Worm (Caenorhabditis elegans): ENCODE results near the gene eco-1.

The eco-1 gene

DNA sequence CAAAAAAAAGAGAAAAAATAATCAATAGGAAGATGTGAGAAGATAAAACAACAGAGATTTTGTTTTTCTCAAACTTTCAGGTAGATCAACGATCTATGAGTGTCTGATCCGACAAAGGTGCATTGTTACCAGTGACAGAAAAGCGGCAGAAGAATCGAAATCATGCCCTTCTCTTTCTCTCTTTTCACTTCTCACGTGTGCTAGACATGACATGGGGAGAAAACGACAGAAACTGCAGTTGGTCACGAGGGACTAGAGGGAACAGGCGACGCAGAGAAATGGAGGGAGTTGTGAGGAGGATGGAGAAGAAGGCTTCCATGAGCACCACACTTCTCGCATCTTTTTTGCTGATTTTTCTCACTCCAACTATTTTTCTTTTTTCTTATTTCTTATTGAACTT, 23.7 kb downstream of the eco-1 start, which contains the start of gene F56C9.10:
F56C9.10 (minus strand) TSS at position 97 of the 400 bp plus-strand sequence.
- no peak for TF ChIP-seq tab-1 (GFP tag; IDR thresholded peaks at IDR 0.05)
- TF ChIP-seq med-1 (GFP tag; optimal IDR thresholded peaks at IDR 0.05; ENCODE audit: insufficient read depth), result no peak
- no peak for TF ChIP-seq T22C8.4 (GFP tag; IDR thresholded peaks at IDR 0.05)
- no peak for TF ChIP-seq ztf-29 (GFP tag; IDR thresholded peaks at IDR 0.05)
- no peak for TF ChIP-seq cog-1 (tag; optimal IDR thresholded peaks at IDR 0.05)
- TF ChIP-seq ref-1 (GFP tag; conservative IDR thresholded peaks at IDR 0.05), result no peak
- TF ChIP-seq ztf-23 (GFP tag; IDR thresholded peaks at IDR 0.05), result peak; percentile 65; the same call in 1 of the 2 replicates
- TF ChIP-seq flt-1 (GFP tag; IDR thresholded peaks at IDR 0.05), result no peak

DNA sequence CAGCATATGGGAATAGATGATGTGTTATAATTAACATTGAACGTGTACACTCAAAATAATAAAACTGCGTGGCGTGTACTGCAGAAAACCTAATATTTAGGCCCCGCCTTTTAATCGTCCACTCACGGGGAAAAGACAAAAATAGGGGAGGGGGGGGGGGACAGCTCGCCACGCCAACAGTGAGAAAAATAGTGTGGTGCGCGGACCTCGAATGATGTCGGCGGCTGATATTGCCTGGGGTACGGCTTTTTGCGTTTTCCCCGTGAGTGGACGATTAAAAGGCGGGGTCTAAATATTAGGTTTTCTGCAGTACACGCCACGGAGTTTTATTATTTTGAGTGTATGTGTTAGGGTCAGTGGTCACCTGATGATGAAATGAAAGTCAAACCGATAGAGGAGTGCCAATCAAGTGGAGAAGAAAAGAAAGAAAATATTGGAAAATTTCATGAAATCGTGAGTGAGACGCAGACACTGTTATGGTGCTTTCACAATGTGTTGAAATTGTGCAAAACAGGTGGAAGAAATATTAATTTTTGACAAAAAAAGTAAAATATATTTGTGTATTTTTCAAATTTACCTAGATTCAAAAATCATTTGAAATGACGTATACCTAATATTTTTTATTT, 24.9 kb downstream of the eco-1 start:
- 0 out of 2 replicates have a peak, but pooled peaks have one; percentile 42 for TF ChIP-seq flt-1 (GFP tag; IDR thresholded peaks at IDR 0.05)

DNA sequence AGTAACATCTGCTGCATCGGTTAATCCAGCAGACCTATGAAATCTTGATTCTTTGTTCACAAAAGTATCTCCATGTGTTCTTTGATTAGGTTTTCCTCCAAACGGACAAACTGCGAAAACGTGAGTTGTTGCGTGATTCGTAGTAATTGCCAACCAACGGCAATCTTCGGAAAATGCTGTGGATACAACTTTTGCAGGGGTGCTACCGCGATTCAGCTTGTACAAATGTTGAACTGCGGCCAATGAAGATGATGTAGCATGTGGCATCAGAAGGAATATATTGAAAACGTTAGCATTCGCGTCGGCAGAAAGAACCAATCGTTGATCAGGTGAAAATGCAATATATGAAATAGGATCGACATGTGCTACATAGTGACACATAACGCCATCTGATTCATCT, 27.2 kb downstream of the eco-1 start:
- TF ChIP-seq ref-1 (GFP tag; conservative IDR thresholded peaks at IDR 0.05) (no peak), ztf-29 (GFP tag; IDR thresholded peaks at IDR 0.05) (no peak), tab-1 (GFP tag; IDR thresholded peaks at IDR 0.05) (no peak), T22C8.4 (GFP tag; IDR thresholded peaks at IDR 0.05) (no peak), klf-2 (GFP tag; conservative IDR thresholded peaks at IDR 0.05) (no peak), med-1 (GFP tag; optimal IDR thresholded peaks at IDR 0.05; ENCODE audit: insufficient read depth) (no peak), flt-1 (GFP tag; IDR thresholded peaks at IDR 0.05) (no peak), ztf-23 (GFP tag; IDR thresholded peaks at IDR 0.05) (no peak), cog-1 (tag; optimal IDR thresholded peaks at IDR 0.05) (no peak)

ce11 chrIII:7329155-7329732, 29.7 kb downstream of the eco-1 start, which contains the start of gene lab-2:
TSS of gene lab-2 (minus strand) at chrIII:7329607.
- no peak for TF ChIP-seq med-1 (GFP tag; optimal IDR thresholded peaks at IDR 0.05; ENCODE audit: insufficient read depth)
- TF ChIP-seq T22C8.4 (GFP tag; IDR thresholded peaks at IDR 0.05), result no peak
- TF ChIP-seq ztf-23 (GFP tag; IDR thresholded peaks at IDR 0.05), result no peak
- TF ChIP-seq cog-1 (tag; optimal IDR thresholded peaks at IDR 0.05), result no peak
- no peak for TF ChIP-seq klf-2 (GFP tag; conservative IDR thresholded peaks at IDR 0.05)

- TF ChIP-seq ztf-23 (GFP tag; IDR thresholded peaks at IDR 0.05) (no peak), flt-1 (GFP tag; IDR thresholded peaks at IDR 0.05) (no peak), klf-2 (GFP tag; conservative IDR thresholded peaks at IDR 0.05) (no peak), med-1 (GFP tag; optimal IDR thresholded peaks at IDR 0.05; ENCODE audit: insufficient read depth) (no peak), ztf-29 (GFP tag; IDR thresholded peaks at IDR 0.05) (no peak), tab-1 (GFP tag; IDR thresholded peaks at IDR 0.05) (no peak), cog-1 (tag; optimal IDR thresholded peaks at IDR 0.05) (no peak)
Observed at ce11 chrIII:7323331-7323730, 35.6 kb downstream of the eco-1 start.

DNA sequence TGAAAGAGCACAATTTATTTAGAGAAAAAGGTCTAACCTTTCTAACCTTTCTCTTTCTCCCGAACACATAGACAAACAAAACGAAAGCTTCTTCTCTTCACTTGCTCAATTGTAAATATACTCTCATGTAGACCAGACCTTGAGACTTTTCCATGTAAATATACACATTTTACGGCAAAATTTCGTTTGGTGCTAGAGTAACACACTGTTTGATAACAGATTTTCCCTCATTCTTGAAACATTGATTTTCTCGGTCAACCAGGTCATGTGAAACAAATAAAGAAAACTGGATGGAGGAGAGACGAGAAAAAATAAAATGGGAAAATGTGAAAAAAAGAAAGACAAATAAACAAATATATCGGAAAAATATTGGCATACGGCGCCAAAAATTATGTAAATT, 36.9 kb downstream of the eco-1 start:
- TF ChIP-seq cog-1 (tag; optimal IDR thresholded peaks at IDR 0.05), result no peak
- TF ChIP-seq T22C8.4 (GFP tag; IDR thresholded peaks at IDR 0.05), result no peak
- TF ChIP-seq ref-1 (GFP tag; conservative IDR thresholded peaks at IDR 0.05), result no peak
- no peak for TF ChIP-seq flt-1 (GFP tag; IDR thresholded peaks at IDR 0.05)
- no peak for TF ChIP-seq ztf-23 (GFP tag; IDR thresholded peaks at IDR 0.05)
- TF ChIP-seq tab-1 (GFP tag; IDR thresholded peaks at IDR 0.05), result no peak
- no peak for TF ChIP-seq ztf-29 (GFP tag; IDR thresholded peaks at IDR 0.05)
- no peak for TF ChIP-seq med-1 (GFP tag; optimal IDR thresholded peaks at IDR 0.05; ENCODE audit: insufficient read depth)

- TF ChIP-seq ref-1 (GFP tag; conservative IDR thresholded peaks at IDR 0.05) (no peak), flt-1 (GFP tag; IDR thresholded peaks at IDR 0.05) (no peak), klf-2 (GFP tag; conservative IDR thresholded peaks at IDR 0.05) (no peak)
Observed at ce11 chrIII:7319390-7319789, 39.5 kb downstream of the eco-1 start, which contains the start of gene F56C9.8. TSS of gene F56C9.8 (minus strand) at chrIII:7319509.

- TF ChIP-seq ztf-29 (GFP tag; IDR thresholded peaks at IDR 0.05) (no peak), cog-1 (tag; optimal IDR thresholded peaks at IDR 0.05) (peak; percentile 7)
Observed at ce11 chrIII:7317354-7317753, 41.5 kb downstream of the eco-1 start.

DNA sequence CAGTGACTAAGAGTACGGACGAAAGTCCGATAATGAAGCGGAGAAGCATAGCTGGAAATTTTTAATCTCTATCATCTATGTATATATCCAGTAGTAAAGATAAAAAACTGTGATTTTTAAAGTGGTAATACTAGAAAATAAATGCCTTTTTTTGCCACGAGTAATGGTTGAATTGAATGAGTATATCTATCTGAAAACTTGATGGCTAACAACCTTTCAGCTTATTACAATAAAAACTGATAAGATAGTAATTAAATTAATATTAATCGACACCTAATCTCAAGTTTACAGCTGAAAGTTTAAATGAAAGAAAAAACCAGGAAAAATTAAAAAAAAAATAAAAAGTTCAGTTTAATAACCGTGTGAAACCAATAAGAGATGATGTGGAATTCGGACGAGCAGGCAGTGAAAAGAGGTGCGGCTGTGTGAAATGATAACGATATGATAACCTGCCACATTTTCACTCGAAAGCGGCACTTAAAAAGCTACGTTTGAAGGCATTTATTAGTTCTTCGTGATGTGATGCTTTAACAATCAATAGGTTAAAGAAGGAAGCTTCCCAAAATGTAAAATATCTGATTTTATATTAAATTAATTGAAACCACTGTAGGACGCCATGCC, 43.9 kb downstream of the eco-1 start, which contains the start of gene nspg-6:
nspg-6 (minus strand) TSS at position 51 of the 621 bp plus-strand sequence.
- TF ChIP-seq klf-2 (GFP tag; conservative IDR thresholded peaks at IDR 0.05) (no peak), med-1 (GFP tag; optimal IDR thresholded peaks at IDR 0.05; ENCODE audit: insufficient read depth) (no peak), ztf-29 (GFP tag; IDR thresholded peaks at IDR 0.05) (no peak), tab-1 (GFP tag; IDR thresholded peaks at IDR 0.05) (no peak), ref-1 (GFP tag; conservative IDR thresholded peaks at IDR 0.05) (no peak), ztf-23 (GFP tag; IDR thresholded peaks at IDR 0.05) (no peak), cog-1 (tag; optimal IDR thresholded peaks at IDR 0.05) (no peak), flt-1 (GFP tag; IDR thresholded peaks at IDR 0.05) (no peak), T22C8.4 (GFP tag; IDR thresholded peaks at IDR 0.05) (no peak)

DNA sequence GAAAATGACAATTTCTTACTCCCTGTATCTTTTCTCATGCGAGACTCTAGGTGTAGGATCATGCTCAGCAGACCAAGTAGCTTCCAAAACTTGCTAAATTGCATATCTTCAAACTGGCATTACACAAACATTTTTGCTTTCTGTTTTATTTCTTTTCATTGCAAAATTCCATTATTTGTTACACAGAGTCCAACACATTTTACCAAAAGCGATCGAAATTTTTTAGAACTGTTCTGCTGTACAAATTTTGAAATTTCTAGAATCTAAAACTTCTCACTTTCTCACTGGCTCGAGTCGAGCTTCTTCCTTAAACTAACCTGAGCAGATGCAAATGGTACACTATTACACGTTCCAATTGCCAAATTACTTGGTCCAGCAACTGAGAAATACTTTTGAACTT, 44.4 kb downstream of the eco-1 start:
- TF ChIP-seq klf-2 (GFP tag; conservative IDR thresholded peaks at IDR 0.05) (no peak), cog-1 (tag; optimal IDR thresholded peaks at IDR 0.05) (no peak), T22C8.4 (GFP tag; IDR thresholded peaks at IDR 0.05) (no peak), ztf-23 (GFP tag; IDR thresholded peaks at IDR 0.05) (no peak), flt-1 (GFP tag; IDR thresholded peaks at IDR 0.05) (no peak), med-1 (GFP tag; optimal IDR thresholded peaks at IDR 0.05; ENCODE audit: insufficient read depth) (no peak), ref-1 (GFP tag; conservative IDR thresholded peaks at IDR 0.05) (no peak), ztf-29 (GFP tag; IDR thresholded peaks at IDR 0.05) (no peak), tab-1 (GFP tag; IDR thresholded peaks at IDR 0.05) (no peak)

All from whole organism, midembryonic.